Fruit fly (Drosophila melanogaster) whole organism, prepupa: ENCODE data around the gene spen.

Experiments used
- CG10631 ChIP-seq: fragments of 200-800 bp; sonication (Bioruptor generic); optimal IDR thresholded peaks from 2 replicates; lab custom pipeline; 2016; ENCODE audit warnings: missing biosample characterization, missing genetic modification characterization
- CG11294 ChIP-seq: fragments of 200-800 bp; sonication (Bioruptor generic); IDR thresholded peaks from 2 replicates; pipeline ENCODE4 v1.3.6; 2022; ENCODE audit warnings: missing biosample characterization, missing genetic modification characterization
- CG15336 ChIP-seq: fragments of 200-800 bp; sonication (Bioruptor generic); IDR thresholded peaks from 2 replicates; pipeline ENCODE4 v1.3.6; 2022; ENCODE audit warnings: missing biosample characterization, missing genetic modification characterization
- CG1621 ChIP-seq: fragments of 200-800 bp; sonication (Bioruptor generic); optimal IDR thresholded peaks from 3 replicates; lab custom pipeline; 2018; ENCODE audit warnings: missing biosample characterization, mild to moderate bottlenecking, missing genetic modification characterization
- CG16779 ChIP-seq: fragments of 200-800 bp; sonication (Bioruptor generic); optimal IDR thresholded peaks from 3 replicates; lab custom pipeline; 2017; ENCODE audit warnings: missing biosample characterization, mild to moderate bottlenecking, missing genetic modification characterization
- CG31627 ChIP-seq: fragments of 200-800 bp; sonication (Bioruptor generic); optimal IDR thresholded peaks from 3 replicates; lab custom pipeline; 2016; ENCODE audit warnings: missing biosample characterization, missing genetic modification characterization
- CG32006 ChIP-seq: fragments of 200-800 bp; sonication (Bioruptor generic); optimal IDR thresholded peaks from 3 replicates; lab custom pipeline; 2017; ENCODE audit warnings: missing biosample characterization, mild to moderate bottlenecking, missing genetic modification characterization
- CG3919 ChIP-seq: fragments of 200-800 bp; sonication (Bioruptor generic); optimal IDR thresholded peaks from 3 replicates; lab custom pipeline; 2016; ENCODE audit warnings: missing biosample characterization, missing genetic modification characterization
- CG4318 ChIP-seq: fragments of 200-800 bp; sonication (Bioruptor generic); optimal IDR thresholded peaks from 3 replicates; lab custom pipeline; 2017; ENCODE audit warnings: missing biosample characterization, mild to moderate bottlenecking, missing genetic modification characterization
- CG6163 ChIP-seq: fragments of 200-800 bp; sonication (Bioruptor generic); IDR thresholded peaks from 3 replicates; pipeline ENCODE4 v1.3.6; 2022; ENCODE audit warnings: missing biosample characterization, missing genetic modification characterization
- CG6854 ChIP-seq: fragments of 200-800 bp; sonication (Bioruptor generic); optimal IDR thresholded peaks from 2 replicates; lab custom pipeline; 2017; ENCODE audit warnings: missing biosample characterization, mild to moderate bottlenecking, missing genetic modification characterization
- CG7368 ChIP-seq: fragments of 200-800 bp; sonication (Bioruptor generic); optimal IDR thresholded peaks from 3 replicates; lab custom pipeline; 2016; ENCODE audit warnings: missing biosample characterization, missing genetic modification characterization
- CG8119 ChIP-seq: fragments of 200-800 bp; sonication (Bioruptor generic); IDR thresholded peaks from 3 replicates; pipeline ENCODE4 v1.3.6; 2022; ENCODE audit warnings: missing biosample characterization, missing genetic modification characterization
- CG8319 ChIP-seq: fragments of 200-800 bp; sonication (Bioruptor generic); optimal IDR thresholded peaks from 3 replicates; lab custom pipeline; 2016; ENCODE audit warnings: missing biosample characterization, missing genetic modification characterization
- CG8632 ChIP-seq: fragments of 200-800 bp; sonication (Bioruptor generic); optimal IDR thresholded peaks from 3 replicates; lab custom pipeline; 2016; ENCODE audit warnings: missing biosample characterization, missing genetic modification characterization
- CG9139 ChIP-seq: fragments of 200-800 bp; sonication (Bioruptor generic); optimal IDR thresholded peaks from 3 replicates; lab custom pipeline; 2017; ENCODE audit warnings: missing biosample characterization, mild to moderate bottlenecking, missing genetic modification characterization
- Eip78C ChIP-seq: fragments of 200-800 bp; sonication (Bioruptor generic); peaks from one replicate; lab custom pipeline; 2016; ENCODE audit warnings: missing biosample characterization, missing genetic modification characterization
- Ets21C ChIP-seq: fragments of 200-800 bp; sonication (Bioruptor generic); optimal IDR thresholded peaks from 3 replicates; lab custom pipeline; 2016; ENCODE audit warnings: missing biosample characterization, missing genetic modification characterization
- Gug ChIP-seq: fragments of 200-800 bp; sonication (Bioruptor generic); IDR thresholded peaks from 2 replicates; pipeline ENCODE4 v1.3.6; 2022; ENCODE audit warnings: missing biosample characterization, missing genetic modification characterization
- Hr38 ChIP-seq: sonication (Bioruptor generic); optimal IDR thresholded peaks from 2 replicates; lab custom pipeline; 2016; ENCODE audit warnings: missing biosample characterization, missing genetic modification characterization
- Hr39 ChIP-seq: fragments of 200-800 bp; sonication (Bioruptor generic); optimal IDR thresholded peaks from 2 replicates; lab custom pipeline; 2016; ENCODE audit warnings: missing biosample characterization, missing genetic modification characterization
- Hr4 ChIP-seq: fragments of 200-800 bp; sonication (Bioruptor generic); optimal IDR thresholded peaks from 3 replicates; lab custom pipeline; 2016; ENCODE audit warnings: missing biosample characterization, missing genetic modification characterization
- Met ChIP-seq: fragments of 200-800 bp; sonication (Bioruptor generic); optimal IDR thresholded peaks from 3 replicates; lab custom pipeline; 2016; ENCODE audit warnings: missing biosample characterization, missing genetic modification characterization
- Smox ChIP-seq: fragments of 200-800 bp; sonication (Bioruptor generic); optimal IDR thresholded peaks from 3 replicates; lab custom pipeline; 2016; ENCODE audit warnings: missing biosample characterization, missing genetic modification characterization
- Sox102F ChIP-seq: fragments of 200-800 bp; sonication (Bioruptor generic); optimal IDR thresholded peaks from 2 replicates; lab custom pipeline; 2016; ENCODE audit warnings: missing biosample characterization, mild to moderate bottlenecking, missing genetic modification characterization
- achi ChIP-seq: fragments of 200-800 bp; sonication (Bioruptor generic); optimal IDR thresholded peaks from 3 replicates; lab custom pipeline; 2016; ENCODE audit warnings: missing biosample characterization, missing genetic modification characterization
- acj6 ChIP-seq: fragments of 200-800 bp; sonication (Bioruptor generic); optimal IDR thresholded peaks from 3 replicates; lab custom pipeline; 2016; ENCODE audit warnings: missing biosample characterization, missing genetic modification characterization
- cyc ChIP-seq: fragments of 200-800 bp; sonication (Bioruptor generic); optimal IDR thresholded peaks from 3 replicates; lab custom pipeline; 2016; ENCODE audit warnings: missing biosample characterization, missing genetic modification characterization
- dsx ChIP-seq: fragments of 200-800 bp; optimal IDR thresholded peaks from 3 replicates; lab custom pipeline; 2019; ENCODE audit warnings: missing biosample characterization, mild to moderate bottlenecking, missing genetic modification characterization, moderate library complexity; ENCODE audit not compliant: poor library complexity, severe bottlenecking
- eg ChIP-seq: fragments of 200-800 bp; sonication (Bioruptor generic); IDR thresholded peaks from 3 replicates; pipeline ENCODE4 v1.3.6; 2022; ENCODE audit warnings: missing biosample characterization, missing genetic modification characterization
- esn ChIP-seq: fragments of 200-800 bp; sonication (Bioruptor generic); optimal IDR thresholded peaks from 2 replicates; lab custom pipeline; 2016; ENCODE audit warnings: missing biosample characterization, mild to moderate bottlenecking, missing genetic modification characterization, moderate library complexity
- fd85E ChIP-seq: fragments of 200-800 bp; sonication (Bioruptor generic); optimal IDR thresholded peaks from 3 replicates; lab custom pipeline; 2016; ENCODE audit warnings: missing biosample characterization, missing genetic modification characterization
- fkh ChIP-seq: fragments of 200-800 bp; sonication (Bioruptor generic); optimal IDR thresholded peaks from 3 replicates; lab custom pipeline; 2017; ENCODE audit warnings: missing biosample characterization, mild to moderate bottlenecking, missing genetic modification characterization, moderate library complexity
- lz ChIP-seq: fragments of 200-800 bp; sonication (Bioruptor generic); optimal IDR thresholded peaks from 3 replicates; lab custom pipeline; 2016; ENCODE audit warnings: missing biosample characterization, missing genetic modification characterization
- pdm3 ChIP-seq: fragments of 200-800 bp; sonication (Bioruptor generic); optimal IDR thresholded peaks from 3 replicates; lab custom pipeline; 2016; ENCODE audit warnings: missing biosample characterization, missing genetic modification characterization
- spab ChIP-seq: fragments of 200-800 bp; sonication (Bioruptor generic); optimal IDR thresholded peaks from 2 replicates; lab custom pipeline; 2017; ENCODE audit warnings: missing biosample characterization, mild to moderate bottlenecking, missing genetic modification characterization, missing genetic modification reagents
- ss ChIP-seq, 2 experiments: fragments of 200-800 bp; sonication (Bioruptor generic); optimal IDR thresholded peaks; 2 replicates in 1 of 2; 3 replicates in 1 of 2; lab custom pipeline; 2017 to 2018; ENCODE audit warnings: mild to moderate bottlenecking in 2 of 2, missing biosample characterization in 2 of 2, missing genetic modification characterization in 2 of 2, moderate library complexity in 1 of 2
- svp ChIP-seq: fragments of 200-800 bp; sonication (Bioruptor generic); peaks from one replicate; lab custom pipeline; 2016; ENCODE audit warnings: missing biosample characterization, missing genetic modification characterization
- topi ChIP-seq: fragments of 200-800 bp; sonication (Bioruptor generic); optimal IDR thresholded peaks from 3 replicates; lab custom pipeline; 2016; ENCODE audit warnings: missing biosample characterization, missing genetic modification characterization

The spen gene

dm6 chr2L:109098-109799, 49.6 kb upstream of the spen start:
- TF ChIP-seq CG15336 (GFP tag; lab: Robert Waterston, UW) (0 out of 2 replicates have a peak, but pooled peaks have one; percentile 36), esn (GFP tag; lab: Kevin White, UChicago) (no peak), Met (GFP tag; lab: Kevin White, UChicago) (no peak), Hr4 (GFP tag; lab: Kevin White, UChicago) (no peak), CG9139 (no peak), Eip78C (GFP tag; lab: Kevin White, UChicago) (no peak), Ets21C (GFP tag; lab: Kevin White, UChicago) (no peak), svp (GFP tag; lab: Kevin White, UChicago) (peak; percentile 68), CG31627 (GFP tag; lab: Kevin White, UChicago) (no peak), CG4318 (GFP tag; lab: Kevin White, UChicago) (no peak), CG8632 (GFP tag; lab: Kevin White, UChicago) (no peak), Hr38 (no peak), CG10631 (GFP tag; lab: Kevin White, UChicago) (no peak), CG16779 (tag; lab: Kevin White, UChicago) (no peak), eg (no peak), CG1621 (tag; lab: Kevin White, UChicago) (peak; percentile 85), fd85E (no peak), fkh (GFP tag; lab: Kevin White, UChicago) (peak; percentile 32), CG11294 (GFP tag; lab: Robert Waterston, UW) (no peak), CG7368 (GFP tag; lab: Kevin White, UChicago) (no peak), topi (GFP tag; lab: Kevin White, UChicago) (no peak), Hr39 (GFP tag; lab: Kevin White, UChicago) (no peak)
- TF ChIP-seq, all 60 proteins: peak for 4

dm6 chr2L:110046-110445, 48.8 kb upstream of the spen start:
- TF ChIP-seq pdm3 (GFP tag; lab: Kevin White, UChicago) (no peak), achi (no peak), cyc (no peak), Hr39 (GFP tag; lab: Kevin White, UChicago) (no peak), Hr38 (no peak), CG8319 (GFP tag; lab: Kevin White, UChicago) (no peak), svp (GFP tag; lab: Kevin White, UChicago) (no peak), CG6854 (GFP tag; lab: Kevin White, UChicago) (no peak), CG3919 (GFP tag; lab: Kevin White, UChicago) (no peak), CG11294 (GFP tag; lab: Robert Waterston, UW) (no peak), CG9139 (no peak), dsx (no peak), CG16779 (tag; lab: Kevin White, UChicago) (no peak), fd85E (no peak)

dm6 chr2L:114429-114828, 44.4 kb upstream of the spen start, which contains the start of gene ND-15:
Gene ND-15 (plus strand): TSS chr2L:114726.
- peak; percentile 21 for TF ChIP-seq svp (GFP tag; lab: Kevin White, UChicago)
- no peak for TF ChIP-seq CG4318 (GFP tag; lab: Kevin White, UChicago)

- TF ChIP-seq Hr4 (GFP tag; lab: Kevin White, UChicago): no peak
- no peak for TF ChIP-seq cyc
- no peak for TF ChIP-seq Smox (GFP tag; lab: Kevin White, UChicago)
- TF ChIP-seq acj6 (GFP tag; lab: Kevin White, UChicago): no peak
- TF ChIP-seq CG3919 (GFP tag; lab: Kevin White, UChicago): no peak
- no peak for TF ChIP-seq CG32006 (GFP tag; lab: Kevin White, UChicago)
- TF ChIP-seq ss (GFP tag; optimal IDR thresholded peaks at IDR 0.05; lab: Kevin White, UChicago): no peak
- no peak for TF ChIP-seq Sox102F
- no peak for TF ChIP-seq Gug (GFP tag; lab: Robert Waterston, UW)
- TF ChIP-seq spab (GFP tag; lab: Kevin White, UChicago): no peak
- TF ChIP-seq lz (GFP tag; lab: Kevin White, UChicago): no peak
- TF ChIP-seq CG31627 (GFP tag; lab: Kevin White, UChicago): no peak
- no peak for TF ChIP-seq CG6163 (GFP tag; lab: Robert Waterston, UW)
- TF ChIP-seq CG1621 (tag; lab: Kevin White, UChicago): no peak
- no peak for TF ChIP-seq achi
- no peak for TF ChIP-seq topi (GFP tag; lab: Kevin White, UChicago)
- no peak for TF ChIP-seq CG8119 (GFP tag; lab: Robert Waterston, UW)
Observed at dm6 chr2L:116388-116787, 42.4 kb upstream of the spen start, which contains the start of gene CG13694. Gene CG13694 (minus strand): TSS chr2L:116488.
